Worm (Caenorhabditis elegans): Measurements from ENCODE around the gene best-14.
A peak's percentile ranks its signal among the peaks of the same experiment; 100 is the strongest.

best-14 gene

ce11 chrV:10539114-10539513, 18.7 kb upstream of the best-14 start, which contains the start of gene F25D1.8:
Gene F25D1.8, plus strand, starts transcription at chrV:10539414.
- TF ChIP-seq elt-3 (tag; optimal IDR thresholded peaks at IDR 0.05) (no peak), F13H6.1 (tag; optimal IDR thresholded peaks at IDR 0.05) (no peak), skn-1 (tag; optimal IDR thresholded peaks at IDR 0.05) (no peak)

ce11 chrV:10540024-10540423, 17.8 kb upstream of the best-14 start, which contains the start of gene degt-1:
Gene degt-1, plus strand, starts transcription at chrV:10540324.
- TF ChIP-seq ama-1 (optimal IDR thresholded peaks at IDR 0.05), result no peak
- no peak for TF ChIP-seq unc-62 (GFP tag; optimal IDR thresholded peaks at IDR 0.05)
- no peak for TF ChIP-seq snpc-4 (tag; optimal IDR thresholded peaks at IDR 0.05)
- no peak for TF ChIP-seq ceh-82 (tag; optimal IDR thresholded peaks at IDR 0.05)
- TF ChIP-seq C34F6.9 (tag; optimal IDR thresholded peaks at IDR 0.05), result no peak
- no peak for TF ChIP-seq unc-39 (tag; optimal IDR thresholded peaks at IDR 0.05)
- no peak for TF ChIP-seq mab-5 (tag; optimal IDR thresholded peaks at IDR 0.05)
- no peak for TF ChIP-seq alr-1 (tag; optimal IDR thresholded peaks at IDR 0.05)
- TF ChIP-seq ZK546.5 (tag; optimal IDR thresholded peaks at IDR 0.05), result no peak
- TF ChIP-seq lin-13 (GFP tag; optimal IDR thresholded peaks at IDR 0.05), result no peak
- TF ChIP-seq blmp-1 (tag; optimal IDR thresholded peaks at IDR 0.05; ENCODE audit: insufficient read depth), result no peak
- TF ChIP-seq Y55F3AM.14 (GFP tag; optimal IDR thresholded peaks at IDR 0.05), result no peak
- TF ChIP-seq zag-1 (tag; optimal IDR thresholded peaks at IDR 0.05), result no peak
- no peak for TF ChIP-seq sma-3 (GFP tag; optimal IDR thresholded peaks at IDR 0.05)
- no peak for TF ChIP-seq ztf-1 (GFP tag; conservative IDR thresholded peaks at IDR 0.05)
- TF ChIP-seq mdl-1 (tag; optimal IDR thresholded peaks at IDR 0.05), result no peak
- TF ChIP-seq ceh-16 (tag; optimal IDR thresholded peaks at IDR 0.05), result no peak

- peak; percentile 27 for TF ChIP-seq nhr-77 (tag; optimal IDR thresholded peaks at IDR 0.05)
- TF ChIP-seq nhr-11 (tag; optimal IDR thresholded peaks at IDR 0.05), result no peak
- peak; percentile 41 for TF ChIP-seq fos-1 (tag; optimal IDR thresholded peaks at IDR 0.05)
- peak; percentile 59 for TF ChIP-seq sma-9 (GFP tag; optimal IDR thresholded peaks at IDR 0.05)
- no peak for TF ChIP-seq sma-9 (tag; optimal IDR thresholded peaks at IDR 0.05)
- no peak for TF ChIP-seq blmp-1 (tag; optimal IDR thresholded peaks at IDR 0.05; ENCODE audit: insufficient read depth)
- TF ChIP-seq crh-2 (tag; optimal IDR thresholded peaks at IDR 0.05), result peak; percentile 24
- no peak for TF ChIP-seq unc-39 (tag; optimal IDR thresholded peaks at IDR 0.05)
Observed at ce11 chrV:10546749-10547148, 11.0 kb upstream of the best-14 start, which contains the start of gene F25D1.5. Gene F25D1.5, minus strand, starts transcription at chrV:10546783.

- TF ChIP-seq gmeb-1 (tag; optimal IDR thresholded peaks at IDR 0.05) (no peak), crh-2 (tag; optimal IDR thresholded peaks at IDR 0.05) (no peak), nhr-25 (tag; optimal IDR thresholded peaks at IDR 0.05) (no peak), lsy-2 (tag; optimal IDR thresholded peaks at IDR 0.05) (no peak), nhr-129 (tag; optimal IDR thresholded peaks at IDR 0.05) (no peak), egl-27 (tag; optimal IDR thresholded peaks at IDR 0.05) (no peak), peb-1 (tag; optimal IDR thresholded peaks at IDR 0.05) (no peak)
Observed at ce11 chrV:10548981-10549380, 8.8 kb upstream of the best-14 start, which contains the start of gene srd-34. Gene srd-34, minus strand, starts transcription at chrV:10549081.

- TF ChIP-seq nhr-129 (tag; optimal IDR thresholded peaks at IDR 0.05) (no peak), Y55F3AM.14 (GFP tag; optimal IDR thresholded peaks at IDR 0.05) (no peak), ama-1 (optimal IDR thresholded peaks at IDR 0.05) (no peak), nhr-77 (tag; optimal IDR thresholded peaks at IDR 0.05) (no peak), crh-2 (tag; optimal IDR thresholded peaks at IDR 0.05) (no peak), sem-4 (tag; optimal IDR thresholded peaks at IDR 0.05) (no peak), C34F6.9 (tag; optimal IDR thresholded peaks at IDR 0.05) (no peak), unc-39 (tag; optimal IDR thresholded peaks at IDR 0.05) (no peak), ceh-16 (tag; optimal IDR thresholded peaks at IDR 0.05) (no peak), nhr-21 (tag; optimal IDR thresholded peaks at IDR 0.05) (no peak), nhr-6 (tag; optimal IDR thresholded peaks at IDR 0.05) (no peak), nhr-11 (tag; optimal IDR thresholded peaks at IDR 0.05) (no peak), elt-1 (tag; optimal IDR thresholded peaks at IDR 0.05) (no peak), aly-2 (tag; optimal IDR thresholded peaks at IDR 0.05) (no peak), alr-1 (tag; optimal IDR thresholded peaks at IDR 0.05) (no peak)
Observed at ce11 chrV:10549717-10550116, 8.1 kb upstream of the best-14 start, which contains the start of gene F32G8.2. Gene F32G8.2, plus strand, starts transcription at chrV:10550017.
